Worm (Caenorhabditis elegans) whole organism, late embryonic: Measurements from ENCODE around the gene ZC395.4.
A peak's percentile ranks its signal among the peaks of the same experiment; 100 is the strongest.

Experiments used
- F13H6.1 ChIP-seq: sonication (generic microtip); optimal IDR thresholded peaks from 2 replicates; lab custom pipeline; 2016; ENCODE audit warnings: missing genetic modification characterization, missing compliant biosample characterization
- K02D7.2 ChIP-seq: sonication (generic microtip); optimal IDR thresholded peaks from 2 replicates; lab custom pipeline; 2017; ENCODE audit warnings: mild to moderate bottlenecking, missing genetic modification characterization, missing compliant biosample characterization
- K09A11.1 ChIP-seq: sonication (generic microtip); optimal IDR thresholded peaks from 2 replicates; lab custom pipeline; 2017; ENCODE audit warnings: antibody characterized with exemption, mild to moderate bottlenecking, missing genetic modification characterization, missing compliant biosample characterization; ENCODE audit not compliant: insufficient read depth
- T23F11.4 ChIP-seq: fragments of 200-800 bp; sonication (Bioruptor generic); optimal IDR thresholded peaks from 2 replicates; lab custom pipeline; 2018; ENCODE audit warnings: mild to moderate bottlenecking, missing genetic modification characterization, missing compliant biosample characterization
- Y22D7AL.16 ChIP-seq: sonication (generic microtip); optimal IDR thresholded peaks from 2 replicates; lab custom pipeline; 2016; ENCODE audit warnings: missing genetic modification characterization, missing compliant biosample characterization
- ahr-1 ChIP-seq: sonication (generic microtip); optimal IDR thresholded peaks from 2 replicates; lab custom pipeline; 2016; ENCODE audit warnings: missing genetic modification characterization, missing compliant biosample characterization
- ama-1 ChIP-seq: fragments of 150-350 bp; optimal IDR thresholded peaks from 2 replicates; lab custom pipeline; 2014
- ceh-14 ChIP-seq: sonication (generic microtip); optimal IDR thresholded peaks from 2 replicates; lab custom pipeline; 2016; ENCODE audit warnings: missing genotype, missing genetic modification characterization, missing compliant biosample characterization
- ceh-18 ChIP-seq: sonication (generic microtip); optimal IDR thresholded peaks from 2 replicates; lab custom pipeline; 2016; ENCODE audit warnings: missing genetic modification characterization, missing compliant biosample characterization
- ceh-19 ChIP-seq: fragments of 200-800 bp; sonication (Bioruptor generic); optimal IDR thresholded peaks from 2 replicates; lab custom pipeline; 2018; ENCODE audit warnings: mild to moderate bottlenecking, missing genetic modification characterization, missing compliant biosample characterization
- ceh-22 ChIP-seq: sonication (generic microtip); optimal IDR thresholded peaks from 2 replicates; lab custom pipeline; 2017; ENCODE audit warnings: missing biosample characterization, missing genetic modification characterization
- ceh-24 ChIP-seq: sonication (generic microtip); optimal IDR thresholded peaks from 2 replicates; lab custom pipeline; 2016; ENCODE audit warnings: mild to moderate bottlenecking, missing genetic modification characterization, missing compliant biosample characterization
- ceh-30 ChIP-seq: fragments of 150-350 bp; optimal IDR thresholded peaks from 2 replicates; lab custom pipeline; 2014; ENCODE audit warnings: missing biosample characterization, missing genetic modification characterization
- ceh-34 ChIP-seq: sonication (generic microtip); optimal IDR thresholded peaks from 2 replicates; lab custom pipeline; 2016; ENCODE audit warnings: mild to moderate bottlenecking, missing genetic modification characterization, missing compliant biosample characterization
- ceh-45 ChIP-seq: fragments of 200-800 bp; sonication (Bioruptor generic); IDR thresholded peaks from 2 replicates; pipeline ENCODE4 v1.3.6; 2022; ENCODE audit warnings: missing genetic modification reagents, missing genetic modification characterization, missing compliant biosample characterization
- ceh-48 ChIP-seq: sonication (generic microtip); optimal IDR thresholded peaks from 2 replicates; lab custom pipeline; 2016; ENCODE audit warnings: missing genetic modification characterization, inconsistent platforms, missing compliant biosample characterization
- ceh-6 ChIP-seq: fragments of 200-800 bp; sonication (Bioruptor generic); optimal IDR thresholded peaks from 2 replicates; lab custom pipeline; 2018; ENCODE audit warnings: mild to moderate bottlenecking, missing genetic modification characterization, missing compliant biosample characterization
- che-1 ChIP-seq: sonication (generic microtip); optimal IDR thresholded peaks from 2 replicates; lab custom pipeline; 2016; ENCODE audit warnings: mild to moderate bottlenecking, missing genetic modification characterization, missing compliant biosample characterization
- dve-1 ChIP-seq: sonication (generic microtip); optimal IDR thresholded peaks from 2 replicates; lab custom pipeline; 2017; ENCODE audit warnings: antibody characterized with exemption, mild to moderate bottlenecking, missing genetic modification characterization, missing compliant biosample characterization
- elt-2 ChIP-seq: sonication (generic microtip); optimal IDR thresholded peaks from 2 replicates; lab custom pipeline; 2016; ENCODE audit warnings: missing genetic modification reagents, missing genetic modification characterization, missing compliant biosample characterization
- elt-4 ChIP-seq: sonication (generic microtip); optimal IDR thresholded peaks from 2 replicates; lab custom pipeline; 2016; ENCODE audit warnings: missing genetic modification characterization, missing compliant biosample characterization
- ets-4 ChIP-seq: sonication (generic microtip); optimal IDR thresholded peaks from 2 replicates; lab custom pipeline; 2016; ENCODE audit warnings: missing genetic modification characterization, missing compliant biosample characterization
- eyg-1 ChIP-seq: sonication (generic microtip); optimal IDR thresholded peaks from 2 replicates; lab custom pipeline; 2016; ENCODE audit warnings: missing genotype, missing genetic modification characterization, missing compliant biosample characterization
- fax-1 ChIP-seq: sonication (generic microtip); optimal IDR thresholded peaks from 2 replicates; lab custom pipeline; 2016; ENCODE audit warnings: missing genotype, missing genetic modification characterization, missing compliant biosample characterization
- fkh-6 ChIP-seq: sonication (generic microtip); optimal IDR thresholded peaks from 2 replicates; lab custom pipeline; 2016; ENCODE audit warnings: missing genetic modification characterization, missing compliant biosample characterization
- hlh-13 ChIP-seq: fragments of 200-800 bp; sonication (Bioruptor generic); optimal IDR thresholded peaks from 2 replicates; lab custom pipeline; 2018; ENCODE audit warnings: mild to moderate bottlenecking, missing genetic modification characterization, missing compliant biosample characterization
- hlh-15 ChIP-seq: sonication (generic microtip); optimal IDR thresholded peaks from 2 replicates; lab custom pipeline; 2016; ENCODE audit warnings: missing genetic modification characterization, missing compliant biosample characterization
- hlh-30 ChIP-seq: sonication (generic microtip); optimal IDR thresholded peaks from 2 replicates; lab custom pipeline; 2017; ENCODE audit warnings: antibody characterized with exemption, missing genetic modification characterization, missing compliant biosample characterization; ENCODE audit not compliant: insufficient read depth
- hlh-6 ChIP-seq: sonication (generic microtip); optimal IDR thresholded peaks from 2 replicates; lab custom pipeline; 2016; ENCODE audit warnings: missing genotype, missing genetic modification characterization, missing compliant biosample characterization
- lim-6 ChIP-seq: sonication (generic microtip); optimal IDR thresholded peaks from 2 replicates; lab custom pipeline; 2016; ENCODE audit warnings: missing genetic modification characterization, missing compliant biosample characterization
- madf-2 ChIP-seq: sonication (generic microtip); optimal IDR thresholded peaks from 2 replicates; lab custom pipeline; 2017; ENCODE audit warnings: missing genetic modification characterization, missing compliant biosample characterization
- mec-3 ChIP-seq: sonication (generic microtip); optimal IDR thresholded peaks from 2 replicates; lab custom pipeline; 2016; ENCODE audit warnings: borderline replicate concordance, missing genetic modification characterization, missing compliant biosample characterization
- nfya-1 ChIP-seq: sonication (generic microtip); optimal IDR thresholded peaks from 2 replicates; lab custom pipeline; 2017; ENCODE audit warnings: missing genetic modification characterization, mild to moderate bottlenecking, missing compliant biosample characterization, antibody characterized with exemption, moderate library complexity
- npax-4 ChIP-seq: sonication (generic microtip); optimal IDR thresholded peaks from 2 replicates; lab custom pipeline; 2016; ENCODE audit warnings: missing genetic modification characterization, missing compliant biosample characterization
- odd-2 ChIP-seq: sonication (generic microtip); optimal IDR thresholded peaks from 2 replicates; lab custom pipeline; 2017; ENCODE audit warnings: antibody characterized with exemption, mild to moderate bottlenecking, missing genetic modification characterization, missing compliant biosample characterization
- pag-3 ChIP-seq: sonication (generic microtip); optimal IDR thresholded peaks from 2 replicates; lab custom pipeline; 2016; ENCODE audit warnings: missing compliant biosample characterization, missing genetic modification characterization, borderline replicate concordance
- pat-9 ChIP-seq: fragments of 200-800 bp; sonication (Bioruptor generic); optimal IDR thresholded peaks from 2 replicates; lab custom pipeline; 2018; ENCODE audit warnings: mild to moderate bottlenecking, missing genetic modification characterization, moderate library complexity, missing compliant biosample characterization
- pax-1 ChIP-seq: fragments of 150-350 bp; optimal IDR thresholded peaks from 2 replicates; lab custom pipeline; 2014; ENCODE audit warnings: missing biosample characterization, missing genetic modification characterization
- pha-2 ChIP-seq: sonication (generic microtip); optimal IDR thresholded peaks from 2 replicates; lab custom pipeline; 2017; ENCODE audit warnings: mild to moderate bottlenecking, missing genetic modification characterization, missing compliant biosample characterization
- pha-4 ChIP-seq: fragments of 150-350 bp; optimal IDR thresholded peaks from 2 replicates; lab custom pipeline; 2018; ENCODE audit warnings: missing biosample characterization, missing genetic modification reagents, missing genetic modification characterization
- pqm-1 ChIP-seq: sonication (generic microtip); optimal IDR thresholded peaks from 2 replicates; lab custom pipeline; 2016; ENCODE audit warnings: missing genetic modification characterization, missing compliant biosample characterization
- rnt-1 ChIP-seq: sonication (generic microtip); optimal IDR thresholded peaks from 2 replicates; lab custom pipeline; 2016; ENCODE audit warnings: missing genetic modification characterization, missing compliant biosample characterization
- sdc-2 ChIP-seq: sonication (generic microtip); optimal IDR thresholded peaks from 2 replicates; lab custom pipeline; 2016; ENCODE audit warnings: missing genotype, missing genetic modification characterization, missing compliant biosample characterization
- sox-2 ChIP-seq: fragments of 200-800 bp; sonication (Bioruptor generic); IDR thresholded peaks from 2 replicates; pipeline ENCODE4 v1.3.6; 2022; ENCODE audit warnings: missing genetic modification reagents, missing genetic modification characterization, missing compliant biosample characterization
- sox-4 ChIP-seq: sonication (generic microtip); optimal IDR thresholded peaks from 2 replicates; lab custom pipeline; 2017; ENCODE audit warnings: mild to moderate bottlenecking, missing genetic modification characterization, inconsistent platforms, missing compliant biosample characterization
- syd-9 ChIP-seq: sonication (generic microtip); optimal IDR thresholded peaks from 2 replicates; lab custom pipeline; 2016; ENCODE audit warnings: mild to moderate bottlenecking, missing genetic modification characterization, moderate library complexity, missing compliant biosample characterization
- tbx-2 ChIP-seq: sonication (generic microtip); optimal IDR thresholded peaks from 2 replicates; lab custom pipeline; 2016; ENCODE audit warnings: missing genetic modification characterization, missing compliant biosample characterization
- tbx-7 ChIP-seq: sonication (generic microtip); optimal IDR thresholded peaks from 2 replicates; lab custom pipeline; 2016; ENCODE audit warnings: missing genotype, missing genetic modification characterization, missing compliant biosample characterization
- unc-3 ChIP-seq, 2 experiments: fragments of 200-800 bp in 1 of 2; sonication (Bioruptor generic) in 1 of 2; sonication (generic microtip) in 1 of 2; conservative IDR thresholded peaks in 1 of 2; optimal IDR thresholded peaks in 1 of 2; 2 replicates each; pipeline versions ENCODE4 v1.3.6 to Lab custom; 2016 to 2022; ENCODE audit warnings: missing compliant biosample characterization in 2 of 2, missing genetic modification characterization in 2 of 2, missing genetic modification reagents in 1 of 2
- unc-42 ChIP-seq: sonication (generic microtip); optimal IDR thresholded peaks from 2 replicates; lab custom pipeline; 2016; ENCODE audit warnings: missing genotype, missing genetic modification characterization, missing compliant biosample characterization
- unc-55 ChIP-seq: sonication (generic microtip); optimal IDR thresholded peaks from 2 replicates; lab custom pipeline; 2017; ENCODE audit warnings: missing biosample characterization, missing genetic modification reagents, missing genetic modification characterization
- unc-86 ChIP-seq: sonication (generic microtip); optimal IDR thresholded peaks from 2 replicates; lab custom pipeline; 2016; ENCODE audit warnings: missing genetic modification characterization, missing compliant biosample characterization
- zip-5 ChIP-seq: sonication (generic microtip); optimal IDR thresholded peaks from 2 replicates; lab custom pipeline; 2016; ENCODE audit warnings: missing genetic modification characterization, missing compliant biosample characterization

Gene ZC395.4

DNA sequence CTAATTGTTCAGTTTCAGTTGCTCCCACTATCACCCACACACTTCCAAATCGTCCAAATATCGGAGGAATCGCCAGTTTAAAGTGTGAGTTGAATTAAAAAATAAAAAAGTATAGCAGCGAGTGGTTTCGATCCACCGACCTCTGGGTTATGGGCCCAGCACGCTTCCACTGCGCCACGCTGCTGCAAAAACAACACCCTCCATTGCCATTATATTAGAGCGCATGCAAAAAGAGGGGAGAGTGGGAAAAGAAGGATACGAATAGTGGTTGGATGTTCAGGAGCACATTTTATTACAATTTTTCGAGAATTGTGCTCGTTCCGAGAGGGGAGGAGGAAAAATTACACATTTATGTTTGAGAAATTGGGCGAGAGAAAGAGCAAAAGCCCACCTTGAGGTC, 25.0 kb downstream of the ZC395.4 start:
- peak; percentile 86 for TF ChIP-seq sox-4 (tag; lab: Kevin White, UChicago)
- no peak for TF ChIP-seq unc-55 (GFP tag; lab: Kevin White, UChicago)
- TF ChIP-seq Y22D7AL.16 (tag; lab: Kevin White, UChicago) = peak; percentile 80
- peak; percentile 13 for TF ChIP-seq tbx-7 (tag; lab: Kevin White, UChicago)
- peak; percentile 67 for TF ChIP-seq odd-2 (tag; lab: Kevin White, UChicago)
- TF ChIP-seq ceh-14 (tag; lab: Kevin White, UChicago) = peak; percentile 89
- peak; percentile 89 for TF ChIP-seq fkh-6 (tag; lab: Kevin White, UChicago)
- peak; percentile 80 for TF ChIP-seq K02D7.2 (tag; lab: Kevin White, UChicago)
- TF ChIP-seq ceh-18 (tag; lab: Kevin White, UChicago) = peak; percentile 85
- no peak for TF ChIP-seq ama-1 (lab: Kevin White, UChicago)
- peak; percentile 88 for TF ChIP-seq pat-9 (tag; lab: Kevin White, UChicago)
- peak; percentile 79 for TF ChIP-seq npax-4 (tag; lab: Kevin White, UChicago)
- TF ChIP-seq ceh-34 (tag; lab: Kevin White, UChicago) = peak; percentile 94
- peak; percentile 61 for TF ChIP-seq ahr-1 (tag; lab: Kevin White, UChicago)
- peak; percentile 41 for TF ChIP-seq ceh-24
- TF ChIP-seq elt-2 (tag; lab: Kevin White, UChicago) = peak; percentile 84
- TF ChIP-seq ceh-19 (GFP tag; lab: Kevin White, UChicago) = peak; percentile 87
- peak; percentile 22 for TF ChIP-seq lim-6 (tag; lab: Kevin White, UChicago)
- TF ChIP-seq ceh-45 (GFP tag; lab: Robert Waterston, UW) = peak; percentile 80
- TF ChIP-seq eyg-1 = peak; percentile 63
- peak; percentile 91 for TF ChIP-seq F13H6.1 (tag; lab: Kevin White, UChicago)
- TF ChIP-seq rnt-1 (tag; lab: Kevin White, UChicago) = peak; percentile 82
- TF ChIP-seq pax-1 (tag; lab: Kevin White, UChicago) = no peak
- peak; percentile 84 for TF ChIP-seq ceh-6 (GFP tag; lab: Kevin White, UChicago)
- TF ChIP-seq madf-2 (tag; lab: Kevin White, UChicago) = peak; percentile 77
- TF ChIP-seq ceh-48 (tag; lab: Kevin White, UChicago) = peak; percentile 75
- TF ChIP-seq zip-5 = peak; percentile 33
- no peak for TF ChIP-seq unc-42 (tag; lab: Kevin White, UChicago)
- no peak for TF ChIP-seq pag-3 (tag; lab: Kevin White, UChicago)
- peak; percentile 83 for TF ChIP-seq tbx-2
- TF ChIP-seq hlh-6 = peak; percentile 94
- TF ChIP-seq hlh-15 (tag; lab: Kevin White, UChicago) = peak; percentile 63
- TF ChIP-seq pha-2 (tag; lab: Kevin White, UChicago) = peak; percentile 92
- TF ChIP-seq K09A11.1 (tag; lab: Kevin White, UChicago) = peak; percentile 70
- TF ChIP-seq hlh-30 (tag; lab: Kevin White, UChicago) = peak; percentile 33
- peak; percentile 73 for TF ChIP-seq dve-1
- TF ChIP-seq T23F11.4 = peak; percentile 81
- peak; percentile 90 for TF ChIP-seq che-1 (tag; lab: Kevin White, UChicago)
- TF ChIP-seq mec-3 (tag; lab: Kevin White, UChicago) = peak; percentile 44
- TF ChIP-seq ceh-22 = no peak
- TF ChIP-seq fax-1 (tag; lab: Kevin White, UChicago) = peak; percentile 87
- peak; percentile 81 for TF ChIP-seq sdc-2 (tag; lab: Kevin White, UChicago)
- peak; percentile 87 for TF ChIP-seq unc-86 (tag; lab: Kevin White, UChicago)
- peak; percentile 78 for TF ChIP-seq sox-2 (GFP tag; lab: Robert Waterston, UW)
- peak; percentile 88 for TF ChIP-seq ets-4 (tag; lab: Kevin White, UChicago)
- TF ChIP-seq pha-4 = no peak
- peak; percentile 88 for TF ChIP-seq hlh-13 (GFP tag; lab: Kevin White, UChicago)
- TF ChIP-seq elt-4 (tag; lab: Kevin White, UChicago) = no peak
- peak; percentile 82 for TF ChIP-seq unc-3 (GFP tag; conservative IDR thresholded peaks at IDR 0.05; lab: Robert Waterston, UW)
- peak; percentile 78 for TF ChIP-seq unc-3 (tag; optimal IDR thresholded peaks at IDR 0.05; lab: Kevin White, UChicago)
- TF ChIP-seq pqm-1 = peak; percentile 81
- TF ChIP-seq syd-9 (tag; lab: Kevin White, UChicago) = peak; percentile 91
- TF ChIP-seq nfya-1 (tag; lab: Kevin White, UChicago) = peak; percentile 68
- peak; percentile 60 for TF ChIP-seq ceh-30 (tag; lab: Kevin White, UChicago)
